Fruit fly (Drosophila melanogaster): ENCODE results near the gene eIF3a.

Gene eIF3a

DNA sequence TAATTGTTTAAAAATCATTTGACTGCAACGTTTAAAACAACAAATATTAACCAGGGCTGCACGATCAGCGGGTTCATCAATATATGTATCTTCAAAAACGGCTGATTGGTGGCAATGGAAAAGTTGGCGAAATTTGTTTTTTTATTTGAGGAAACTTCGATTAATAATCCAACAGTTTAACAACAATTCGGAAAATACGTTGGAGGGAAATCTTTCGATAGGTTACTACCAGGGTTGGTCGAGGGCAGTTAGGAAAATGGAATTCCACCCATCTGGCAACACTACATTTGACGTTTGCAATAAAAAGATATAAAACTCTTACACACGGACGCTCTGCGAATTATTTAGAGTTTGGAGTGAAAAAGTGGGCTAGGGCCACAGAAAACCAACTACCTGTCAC, 3.4 kb upstream of the eIF3a start, which contains the start of the genes Lipt2 and CG14650 (continued):
- TF ChIP-seq CG6683 (GFP tag; optimal IDR thresholded peaks at IDR 0.05) = no peak
- TF ChIP-seq bcd (GFP tag; optimal IDR thresholded peaks at IDR 0.05) = peak; percentile 33
- peak; percentile 38 for TF ChIP-seq Bdp1 (GFP tag; optimal IDR thresholded peaks at IDR 0.05)
- no peak for TF ChIP-seq Kr (GFP tag; optimal IDR thresholded peaks at IDR 0.05)
- no peak for TF ChIP-seq CG31388 (GFP tag; optimal IDR thresholded peaks at IDR 0.05)
- no peak for TF ChIP-seq croc (GFP tag; conservative IDR thresholded peaks at IDR 0.05)
- no peak for TF ChIP-seq toy (GFP tag; IDR thresholded peaks at IDR 0.05)
- no peak for TF ChIP-seq zfh1 (GFP tag; IDR thresholded peaks at IDR 0.05)
- peak; percentile 68 for TF ChIP-seq B-H2 (GFP tag; optimal IDR thresholded peaks at IDR 0.05)
- TF ChIP-seq CG13894 (tag; optimal IDR thresholded peaks at IDR 0.05) = no peak
- peak; percentile 50 for TF ChIP-seq CG12744 (GFP tag; optimal IDR thresholded peaks at IDR 0.05)
- TF ChIP-seq so (GFP tag; IDR thresholded peaks at IDR 0.05) = no peak
- TF ChIP-seq tll (GFP tag; optimal IDR thresholded peaks at IDR 0.05) = peak in 1 of 2 experiments; percentile 58
- TF ChIP-seq dmrt11E (tag; optimal IDR thresholded peaks at IDR 0.05) = peak; percentile 50
- no peak for TF ChIP-seq crol (GFP tag; IDR thresholded peaks at IDR 0.05)
- no peak for TF ChIP-seq cas (GFP tag; IDR thresholded peaks at IDR 0.05)
- TF ChIP-seq ewg (GFP tag; optimal IDR thresholded peaks at IDR 0.05) = peak; percentile 38
- TF ChIP-seq CG7786 (GFP tag; optimal IDR thresholded peaks at IDR 0.05) = peak; percentile 51
- no peak for TF ChIP-seq Hey (tag; optimal IDR thresholded peaks at IDR 0.05)
- no peak for TF ChIP-seq Deaf1 (tag; optimal IDR thresholded peaks at IDR 0.05)
- peak; percentile 69; the same call in 1 of the 2 replicates for TF ChIP-seq E2f2 (GFP tag; IDR thresholded peaks at IDR 0.05)
- peak; percentile 40; the same call in 1 of the 2 replicates for TF ChIP-seq sisA (GFP tag; IDR thresholded peaks at IDR 0.05)
- TF ChIP-seq repo (GFP tag; optimal IDR thresholded peaks at IDR 0.05) = peak; percentile 54
- TF ChIP-seq Dek (tag; optimal IDR thresholded peaks at IDR 0.05) = no peak
- TF ChIP-seq wdn (GFP tag; IDR thresholded peaks at IDR 0.05) = peak; percentile 55; the same call in 1 of the 2 replicates
- TF ChIP-seq Drgx (GFP tag; IDR thresholded peaks at IDR 0.05) = no peak
- peak; percentile 85 for TF ChIP-seq CG13624 (GFP tag; optimal IDR thresholded peaks at IDR 0.05)
- TF ChIP-seq bsh (GFP tag; optimal IDR thresholded peaks at IDR 0.05) = peak in 1 of 2 experiments; percentile 58
- TF ChIP-seq Ssrp (tag; optimal IDR thresholded peaks at IDR 0.05) = peak; percentile 32
- peak; percentile 89 for TF ChIP-seq trem (tag; optimal IDR thresholded peaks at IDR 0.05)
- TF ChIP-seq CG34376 (GFP tag; optimal IDR thresholded peaks at IDR 0.05) = peak; percentile 46
- TF ChIP-seq jumu (GFP tag; optimal IDR thresholded peaks at IDR 0.05) = peak; percentile 68
- no peak for TF ChIP-seq CG2875 (GFP tag; optimal IDR thresholded peaks at IDR 0.05)
- no peak for TF ChIP-seq Vsx1 (GFP tag; optimal IDR thresholded peaks at IDR 0.05)
- no peak for TF ChIP-seq ATbp (GFP tag; optimal IDR thresholded peaks at IDR 0.05)
- TF ChIP-seq fru (optimal IDR thresholded peaks at IDR 0.05) = no peak
- TF ChIP-seq Hand (GFP tag; optimal IDR thresholded peaks at IDR 0.05) = no peak
- peak; percentile 47; the same call in 1 of the 3 replicates for TF ChIP-seq vnd (GFP tag; IDR thresholded peaks at IDR 0.05; ENCODE audit: partially characterized antibody)
- TF ChIP-seq run (tag; optimal IDR thresholded peaks at IDR 0.05) = no peak
- peak; percentile 29 to 50 for TF ChIP-seq Hr51 (GFP tag; optimal IDR thresholded peaks at IDR 0.05)
- TF ChIP-seq CG17328 (GFP tag; IDR thresholded peaks at IDR 0.05) = 0 out of 2 replicates have a peak, but pooled peaks have one; percentile 25
- no peak for TF ChIP-seq Neu2 (GFP tag; optimal IDR thresholded peaks at IDR 0.05; ENCODE audit: borderline replicate concordance)
- peak in 1 of 2 experiments; percentile 81 for TF ChIP-seq Hr78 (GFP tag; optimal IDR thresholded peaks at IDR 0.05)
- no peak for TF ChIP-seq gem (tag; optimal IDR thresholded peaks at IDR 0.05)
- TF ChIP-seq Lpt (GFP tag; optimal IDR thresholded peaks at IDR 0.05) = no peak
- peak; percentile 66 for TF ChIP-seq CG13775 (GFP tag; optimal IDR thresholded peaks at IDR 0.05)
- TF ChIP-seq tx (GFP tag; optimal IDR thresholded peaks at IDR 0.05) = peak; percentile 53
- no peak for TF ChIP-seq CG7271 (tag; optimal IDR thresholded peaks at IDR 0.05)
- no peak for TF ChIP-seq cg (GFP tag; optimal IDR thresholded peaks at IDR 0.05)
- peak; percentile 74 for TF ChIP-seq CG30403 (GFP tag; optimal IDR thresholded peaks at IDR 0.05)

Measured in whole organism, embryonic.